Worm (Caenorhabditis elegans) whole organism, early embryonic: Measurements from ENCODE around the gene T11F9.22.

Experiments
- B0310.2 ChIP-seq: sonication (generic microtip); optimal IDR thresholded peaks from 2 replicates; lab custom pipeline; 2016; ENCODE audit warnings: mild to moderate bottlenecking, missing genetic modification characterization, missing compliant biosample characterization
- aly-1 ChIP-seq: sonication (generic microtip); optimal IDR thresholded peaks from 2 replicates; lab custom pipeline; 2016; ENCODE audit warnings: missing genetic modification characterization, missing compliant biosample characterization
- ama-1 ChIP-seq: fragments of 150-350 bp; optimal IDR thresholded peaks from 2 replicates; lab custom pipeline; 2014
- hmbx-1 ChIP-seq: sonication (generic microtip); optimal IDR thresholded peaks from 2 replicates; lab custom pipeline; 2016; ENCODE audit warnings: mild to moderate bottlenecking, missing genetic modification characterization, missing compliant biosample characterization
- hmg-4 ChIP-seq: fragments of 200-800 bp; sonication (Bioruptor generic); optimal IDR thresholded peaks from 2 replicates; lab custom pipeline; 2018; ENCODE audit warnings: mild to moderate bottlenecking, missing genetic modification characterization, missing compliant biosample characterization
- hnd-1 ChIP-seq: sonication (generic microtip); optimal IDR thresholded peaks from 2 replicates; lab custom pipeline; 2016; ENCODE audit warnings: missing genetic modification characterization, missing compliant biosample characterization
- sea-1 ChIP-seq: fragments of 200-800 bp; sonication (Bioruptor generic); conservative IDR thresholded peaks from 2 replicates; pipeline ENCODE4 v1.3.6; 2022; ENCODE audit warnings: missing genetic modification characterization, missing compliant biosample characterization
- tbx-37 ChIP-seq: fragments of 200-800 bp; sonication (Bioruptor generic); conservative IDR thresholded peaks from 2 replicates; pipeline ENCODE4 v1.3.6; 2022; ENCODE audit warnings: missing genetic modification reagents, missing genetic modification characterization, missing compliant biosample characterization

DNA sequence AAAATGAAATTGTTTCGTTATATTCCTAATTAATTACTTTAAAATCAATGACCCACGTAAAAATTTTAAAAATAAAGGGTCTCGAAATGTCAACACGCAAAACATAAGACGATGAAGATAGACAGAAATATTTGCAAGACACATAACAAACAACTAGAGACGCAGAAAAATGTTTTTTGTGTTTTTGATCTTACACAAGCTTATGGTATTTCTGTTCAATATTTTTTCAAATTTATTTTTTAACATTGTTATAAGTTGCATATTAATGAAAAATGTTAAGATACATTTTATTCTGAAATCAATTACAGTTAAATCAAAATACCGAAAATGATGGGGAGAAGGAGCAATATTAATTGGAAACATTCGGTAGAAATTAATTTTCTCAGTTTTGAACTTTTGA, 33.9 kb downstream of the T11F9.22 start, which contains the start of gene C55A6.3:
- TF ChIP-seq aly-1, result no peak
- no peak for TF ChIP-seq hnd-1 (tag; lab: Kevin White, UChicago)
- no peak for TF ChIP-seq B0310.2 (tag; lab: Kevin White, UChicago)
- TF ChIP-seq hmg-4, result no peak
- TF ChIP-seq sea-1 (GFP tag; lab: Robert Waterston, UW), result no peak
- no peak for TF ChIP-seq ama-1 (lab: Kevin White, UChicago)
- no peak for TF ChIP-seq hmbx-1 (tag; lab: Kevin White, UChicago)
- no peak for TF ChIP-seq tbx-37 (GFP tag; lab: Robert Waterston, UW)
